Fruit fly (Drosophila melanogaster) whole organism, embryonic: ENCODE results near the gene Tim9b.

Experiments used
- CG12219 ChIP-seq: fragments of 200-800 bp; sonication (Bioruptor generic); optimal IDR thresholded peaks from 3 replicates; lab custom pipeline; 2018; ENCODE audit warnings: missing biosample characterization, mild to moderate bottlenecking, missing genetic modification characterization
- CG12942 ChIP-seq: fragments of 200-800 bp; sonication (Bioruptor generic); optimal IDR thresholded peaks from 3 replicates; lab custom pipeline; 2016; ENCODE audit warnings: missing biosample characterization, missing genetic modification characterization
- CG13287 ChIP-seq: fragments of 200-800 bp; sonication (Bioruptor generic); IDR thresholded peaks from 2 replicates; pipeline ENCODE4 v1.3.6; 2022; ENCODE audit warnings: missing biosample characterization, missing genetic modification characterization; ENCODE audit not compliant: partially characterized antibody
- CG14710 ChIP-seq: fragments of 200-800 bp; sonication (Bioruptor generic); optimal IDR thresholded peaks from 3 replicates; lab custom pipeline; 2019; ENCODE audit warnings: missing biosample characterization, mild to moderate bottlenecking, missing genetic modification characterization, moderate library complexity
- CG1602 ChIP-seq: fragments of 200-800 bp; sonication (Bioruptor generic); optimal IDR thresholded peaks from 3 replicates; lab custom pipeline; 2016; ENCODE audit warnings: missing biosample characterization, missing genetic modification characterization
- CG18262 ChIP-seq: fragments of 200-800 bp; optimal IDR thresholded peaks from 3 replicates; lab custom pipeline; 2019; ENCODE audit warnings: missing biosample characterization, mild to moderate bottlenecking, missing genetic modification characterization, moderate library complexity
- CG18476 ChIP-seq: fragments of 200-800 bp; sonication (Bioruptor generic); optimal IDR thresholded peaks from 2 replicates; lab custom pipeline; 2016; ENCODE audit warnings: missing biosample characterization, mild to moderate bottlenecking, missing genetic modification characterization
- CG2116 ChIP-seq: fragments of 200-800 bp; sonication (Bioruptor generic); optimal IDR thresholded peaks from 3 replicates; lab custom pipeline; 2018; ENCODE audit warnings: missing biosample characterization, mild to moderate bottlenecking, missing genetic modification characterization
- CG3281 ChIP-seq: fragments of 200-800 bp; sonication (Bioruptor generic); optimal IDR thresholded peaks from 3 replicates; lab custom pipeline; 2017; ENCODE audit warnings: missing biosample characterization, mild to moderate bottlenecking, missing genetic modification characterization
- CG4730 ChIP-seq: fragments of 200-800 bp; sonication (Bioruptor generic); IDR thresholded peaks from 2 replicates; pipeline ENCODE4 v1.3.6; 2022; ENCODE audit warnings: missing biosample characterization, missing genetic modification characterization
- CG6854 ChIP-seq: fragments of 200-800 bp; sonication (Bioruptor generic); optimal IDR thresholded peaks from 3 replicates; lab custom pipeline; 2017; ENCODE audit warnings: missing biosample characterization, mild to moderate bottlenecking, missing genetic modification characterization
- CG8089 ChIP-seq: fragments of 200-800 bp; sonication (Bioruptor generic); optimal IDR thresholded peaks from 3 replicates; lab custom pipeline; 2016; ENCODE audit warnings: missing biosample characterization, missing genetic modification characterization
- CG9727 ChIP-seq: fragments of 200-800 bp; sonication (Bioruptor generic); optimal IDR thresholded peaks from 3 replicates; lab custom pipeline; 2017; ENCODE audit warnings: missing biosample characterization, mild to moderate bottlenecking, missing genetic modification characterization
- CG9817 ChIP-seq: fragments of 200-800 bp; sonication (Bioruptor generic); optimal IDR thresholded peaks from 2 replicates; lab custom pipeline; 2018; ENCODE audit warnings: missing biosample characterization, mild to moderate bottlenecking, missing genetic modification characterization, moderate library complexity
- CG9932 ChIP-seq: fragments of 200-800 bp; sonication (Bioruptor generic); IDR thresholded peaks from 2 replicates; pipeline ENCODE4 v1.3.6; 2022; ENCODE audit warnings: missing biosample characterization, missing genetic modification characterization
- CrebB ChIP-seq: fragments of 200-800 bp; sonication (Bioruptor generic); optimal IDR thresholded peaks from 3 replicates; lab custom pipeline; 2018; ENCODE audit warnings: missing biosample characterization, mild to moderate bottlenecking, missing genetic modification characterization
- HLHmδ ChIP-seq: fragments of 200-800 bp; sonication (Bioruptor generic); optimal IDR thresholded peaks from 2 replicates; lab custom pipeline; 2018; ENCODE audit warnings: missing biosample characterization, mild to moderate bottlenecking, missing genetic modification characterization, moderate library complexity
- Hmx ChIP-seq: fragments of 200-800 bp; sonication (Bioruptor generic); optimal IDR thresholded peaks from 2 replicates; lab custom pipeline; 2016; ENCODE audit warnings: missing biosample characterization, missing genetic modification characterization
- Mes4 ChIP-seq: fragments of 200-800 bp; sonication (Bioruptor generic); optimal IDR thresholded peaks from 2 replicates; lab custom pipeline; 2016; ENCODE audit warnings: missing biosample characterization, missing genetic modification characterization
- NK7.1 ChIP-seq: fragments of 200-800 bp; sonication (Bioruptor generic); optimal IDR thresholded peaks from 3 replicates; lab custom pipeline; 2016; ENCODE audit warnings: missing biosample characterization, missing genetic modification characterization
- Nf-YC ChIP-seq: fragments of 200-800 bp; optimal IDR thresholded peaks from 3 replicates; lab custom pipeline; 2019; ENCODE audit warnings: missing biosample characterization, mild to moderate bottlenecking, missing genetic modification characterization, moderate library complexity
- NfI ChIP-seq: fragments of 200-800 bp; sonication (Bioruptor generic); optimal IDR thresholded peaks from 3 replicates; lab custom pipeline; 2018; ENCODE audit warnings: missing biosample characterization, mild to moderate bottlenecking, missing genetic modification characterization, moderate library complexity
- Sin3A ChIP-seq: fragments of >200 bp; optimal IDR thresholded peaks from 2 replicates; lab custom pipeline; 2018
- Usf ChIP-seq: fragments of 200-800 bp; sonication (Bioruptor generic); optimal IDR thresholded peaks from 2 replicates; lab custom pipeline; 2017; ENCODE audit warnings: missing genotype, missing biosample characterization, missing genetic modification characterization
- bab2 ChIP-seq: fragments of 200-800 bp; sonication (Bioruptor generic); optimal IDR thresholded peaks from 2 replicates; lab custom pipeline; 2016; ENCODE audit warnings: missing biosample characterization, missing genetic modification characterization
- bigmax ChIP-seq: fragments of 200-800 bp; sonication (Bioruptor generic); optimal IDR thresholded peaks from 2 replicates; lab custom pipeline; 2018; ENCODE audit warnings: missing biosample characterization, mild to moderate bottlenecking, missing genetic modification characterization
- bsh ChIP-seq, 2 experiments: fragments of 200-800 bp; sonication (Bioruptor generic); optimal IDR thresholded peaks; 2 replicates each; lab custom pipeline; 2017 to 2018; ENCODE audit warnings: mild to moderate bottlenecking in 2 of 2, missing biosample characterization in 2 of 2, missing genetic modification characterization in 2 of 2, moderate library complexity in 1 of 2
- cas ChIP-seq: fragments of 200-800 bp; sonication (Bioruptor generic); IDR thresholded peaks from 2 replicates; pipeline ENCODE4 v1.3.6; 2022; ENCODE audit warnings: missing biosample characterization, missing genetic modification characterization
- cato ChIP-seq: fragments of 200-800 bp; sonication (Bioruptor generic); optimal IDR thresholded peaks from 2 replicates; lab custom pipeline; 2016; ENCODE audit warnings: missing biosample characterization, missing genetic modification characterization, borderline replicate concordance
- caup ChIP-seq: fragments of 200-800 bp; sonication (Bioruptor generic); optimal IDR thresholded peaks from 3 replicates; lab custom pipeline; 2017; ENCODE audit warnings: missing biosample characterization, mild to moderate bottlenecking, missing genetic modification characterization, moderate library complexity; ENCODE audit not compliant: severe bottlenecking
- chif ChIP-seq, 2 experiments: fragments of 200-800 bp; sonication (Bioruptor generic); optimal IDR thresholded peaks; 3 replicates each; lab custom pipeline; 2016; ENCODE audit warnings: missing biosample characterization in 2 of 2, missing genetic modification characterization in 2 of 2
- chinmo ChIP-seq: fragments of 200-800 bp; sonication (Bioruptor generic); IDR thresholded peaks from 4 replicates; pipeline ENCODE4 v1.3.6; 2022; ENCODE audit warnings: missing biosample characterization, missing genetic modification characterization; ENCODE audit not compliant: partially characterized antibody
- corto ChIP-seq: fragments of 200-800 bp; sonication (Bioruptor generic); optimal IDR thresholded peaks from 2 replicates; lab custom pipeline; 2016; ENCODE audit warnings: missing biosample characterization, mild to moderate bottlenecking, missing genetic modification characterization, moderate library complexity
- danr ChIP-seq: fragments of 200-800 bp; sonication (Bioruptor generic); IDR thresholded peaks from 2 replicates; pipeline ENCODE4 v1.3.6; 2022; ENCODE audit warnings: missing biosample characterization, missing genetic modification characterization
- dmrt99B ChIP-seq: fragments of 200-800 bp; sonication (Bioruptor generic); optimal IDR thresholded peaks from 2 replicates; lab custom pipeline; 2018; ENCODE audit warnings: missing biosample characterization, mild to moderate bottlenecking, missing genetic modification characterization, moderate library complexity
- eve ChIP-seq, 2 experiments: fragments of >200 bp; optimal IDR thresholded peaks; 2 replicates each; lab custom pipeline; 2017; ENCODE audit warnings: missing biosample characterization in 2 of 2, missing genetic modification characterization in 2 of 2
- grau ChIP-seq: fragments of 200-800 bp; optimal IDR thresholded peaks from 3 replicates; lab custom pipeline; 2019; ENCODE audit warnings: missing biosample characterization, mild to moderate bottlenecking, missing genetic modification characterization, moderate library complexity
- gt ChIP-seq: fragments of 200-800 bp; sonication (Bioruptor generic); IDR thresholded peaks from 2 replicates; pipeline ENCODE4 v1.3.6; 2022; ENCODE audit warnings: missing biosample characterization, missing genetic modification characterization
- hb ChIP-seq: fragments of 200-800 bp; sonication (Bioruptor generic); IDR thresholded peaks from 3 replicates; pipeline ENCODE4 v1.3.6; 2022; ENCODE audit warnings: missing biosample characterization, missing genetic modification characterization; ENCODE audit not compliant: partially characterized antibody
- klu ChIP-seq: fragments of 200-800 bp; sonication (Bioruptor generic); IDR thresholded peaks from 2 replicates; pipeline ENCODE4 v1.3.6; 2022; ENCODE audit warnings: missing biosample characterization, missing genetic modification characterization
- kni ChIP-seq: fragments of 200-800 bp; sonication (Bioruptor generic); optimal IDR thresholded peaks from 3 replicates; lab custom pipeline; 2017; ENCODE audit warnings: mild to moderate bottlenecking, missing biosample characterization, missing genetic modification reagents, missing genetic modification characterization
- lola ChIP-seq, 3 experiments: fragments of >200 bp in 2 of 3; fragments of 200-800 bp in 1 of 3; sonication (Bioruptor generic) in 1 of 3; optimal IDR thresholded peaks; 2 replicates each; lab custom pipeline; 2017 to 2019; ENCODE audit warnings: missing biosample characterization in 3 of 3, missing genetic modification characterization in 3 of 3, mild to moderate bottlenecking in 1 of 3, moderate library complexity in 1 of 3
- lov ChIP-seq, 2 experiments: fragments of 200-800 bp in 1 of 2; fragments of >200 bp in 1 of 2; sonication (Bioruptor generic) in 1 of 2; IDR thresholded peaks in 1 of 2; optimal IDR thresholded peaks in 1 of 2; 2 replicates in 1 of 2; 3 replicates in 1 of 2; pipeline versions ENCODE4 v1.3.6 to Lab custom; 2017 to 2022; ENCODE audit warnings: missing biosample characterization in 1 of 2, missing genetic modification characterization in 1 of 2
- luna ChIP-seq: fragments of 200-800 bp; sonication (Bioruptor generic); optimal IDR thresholded peaks from 2 replicates; lab custom pipeline; 2016; ENCODE audit warnings: missing biosample characterization, missing genetic modification characterization
- maf-S ChIP-seq: fragments of 200-800 bp; sonication (Bioruptor generic); optimal IDR thresholded peaks from 2 replicates; lab custom pipeline; 2016; ENCODE audit warnings: missing biosample characterization, missing genetic modification characterization
- mld ChIP-seq: fragments of 200-800 bp; sonication (Bioruptor generic); IDR thresholded peaks from 3 replicates; pipeline ENCODE4 v1.3.6; 2022; ENCODE audit warnings: missing biosample characterization, missing genetic modification characterization; ENCODE audit not compliant: partially characterized antibody
- nerfin-2 ChIP-seq: fragments of 200-800 bp; sonication (Bioruptor generic); IDR thresholded peaks from 2 replicates; pipeline ENCODE4 v1.3.6; 2022; ENCODE audit warnings: missing biosample characterization, missing genetic modification characterization; ENCODE audit not compliant: partially characterized antibody
- slp2 ChIP-seq: fragments of 200-800 bp; sonication (Bioruptor generic); optimal IDR thresholded peaks from 2 replicates; lab custom pipeline; 2016; ENCODE audit warnings: missing biosample characterization, missing genetic modification characterization

The Tim9b gene

DNA sequence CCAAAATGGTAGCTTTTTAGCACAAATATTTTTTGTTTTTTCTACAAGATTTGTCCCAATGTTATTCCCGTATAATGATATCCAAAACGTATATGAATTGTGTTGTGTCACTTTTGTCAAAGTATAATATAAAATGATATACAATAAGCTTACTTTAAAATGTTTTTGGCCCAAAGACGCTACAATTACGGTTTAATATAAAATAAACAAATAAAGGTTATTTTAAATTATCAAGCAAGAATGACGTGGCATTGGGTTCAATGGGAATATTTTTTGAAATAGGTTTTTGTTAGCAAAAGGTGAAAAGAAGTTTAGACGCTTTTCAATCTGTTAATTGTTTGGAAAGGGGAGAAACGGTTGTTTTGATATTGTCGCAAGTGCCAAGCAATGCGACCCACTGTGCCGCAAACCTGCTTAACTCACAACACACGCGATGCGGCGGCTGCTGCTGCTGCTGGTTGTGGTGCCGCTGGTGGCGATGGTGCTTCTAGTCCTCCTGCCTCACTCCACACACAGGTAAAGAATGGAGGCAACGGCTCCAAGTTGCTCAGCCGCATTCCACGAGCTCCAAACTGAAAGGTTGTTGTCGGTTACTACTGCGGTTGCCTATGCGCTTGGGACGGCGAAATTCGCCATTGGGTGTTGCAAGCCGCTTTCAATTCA is 45.0 kb upstream of the Tim9b start (continued):
- no peak for TF ChIP-seq lov (optimal IDR thresholded peaks at IDR 0.05; lab: Kevin White, UChicago)
- TF ChIP-seq lov (GFP tag; IDR thresholded peaks at IDR 0.05; lab: Robert Waterston, UW), result 0 out of 3 replicates have a peak, but pooled peaks have one; percentile 13
- peak; percentile 43 for TF ChIP-seq CG1602 (GFP tag; lab: Kevin White, UChicago)
- no peak for TF ChIP-seq bab2 (GFP tag; lab: Kevin White, UChicago)
- peak in 1 of 2 experiments; percentile 3 for TF ChIP-seq chif (GFP tag; optimal IDR thresholded peaks at IDR 0.05; lab: Kevin White, UChicago)
- TF ChIP-seq bsh (GFP tag; optimal IDR thresholded peaks at IDR 0.05; lab: Kevin White, UChicago), result peak in 1 of 2 experiments; percentile 31
- TF ChIP-seq CG3281 (GFP tag; lab: Kevin White, UChicago), result peak; percentile 56
- TF ChIP-seq CG8089 (GFP tag; lab: Kevin White, UChicago), result no peak
- peak; percentile 5 for TF ChIP-seq CG2116 (GFP tag; lab: Kevin White, UChicago)
- TF ChIP-seq CG12942 (GFP tag; lab: Kevin White, UChicago), result peak; percentile 36
- TF ChIP-seq nerfin-2 (GFP tag; lab: Robert Waterston, UW), result no peak
- no peak for TF ChIP-seq Mes4
- TF ChIP-seq kni (GFP tag; lab: Kevin White, UChicago), result peak; percentile 50
- TF ChIP-seq Nf-YC (tag; lab: Kevin White, UChicago), result peak; percentile 62
- no peak for TF ChIP-seq slp2 (GFP tag; lab: Kevin White, UChicago)
- TF ChIP-seq Hmx (GFP tag; lab: Kevin White, UChicago), result no peak
- TF ChIP-seq caup (GFP tag; lab: Kevin White, UChicago), result peak; percentile 10
- TF ChIP-seq CG6854 (GFP tag; lab: Kevin White, UChicago), result peak; percentile 58
- peak; percentile 43 for TF ChIP-seq CG14710 (tag; lab: Kevin White, UChicago)
- peak; percentile 55 for TF ChIP-seq CG18476 (GFP tag; lab: Kevin White, UChicago)
- peak; percentile 72 for TF ChIP-seq dmrt99B (tag; lab: Kevin White, UChicago)
- peak in 1 of 3 experiments; percentile 65 for TF ChIP-seq lola (GFP tag; optimal IDR thresholded peaks at IDR 0.05; lab: Kevin White, UChicago)
- no peak for TF ChIP-seq cas (GFP tag; lab: Robert Waterston, UW)
- TF ChIP-seq corto (GFP tag; lab: Kevin White, UChicago), result no peak
- no peak for TF ChIP-seq klu
- no peak for TF ChIP-seq NK7.1 (GFP tag; lab: Kevin White, UChicago)
- TF ChIP-seq gt (GFP tag; lab: Robert Waterston, UW), result no peak
- peak; percentile 82 for TF ChIP-seq CG18262 (tag; lab: Kevin White, UChicago)
- peak; percentile 78 for TF ChIP-seq CG9727 (GFP tag; lab: Kevin White, UChicago)
- TF ChIP-seq luna (GFP tag; lab: Kevin White, UChicago), result no peak
- TF ChIP-seq eve (GFP tag; optimal IDR thresholded peaks at IDR 0.05; lab: Kevin White, UChicago), result no peak
- no peak for TF ChIP-seq CrebB (tag; lab: Kevin White, UChicago)
- TF ChIP-seq cato (GFP tag; lab: Kevin White, UChicago), result peak; percentile 29
- no peak for TF ChIP-seq hb
- TF ChIP-seq maf-S (GFP tag; lab: Kevin White, UChicago), result no peak
- no peak for TF ChIP-seq CG13287 (GFP tag; lab: Robert Waterston, UW)
- no peak for TF ChIP-seq CG12219 (GFP tag; lab: Kevin White, UChicago)
- no peak for TF ChIP-seq danr (GFP tag; lab: Robert Waterston, UW)
- TF ChIP-seq CG9817 (tag; lab: Kevin White, UChicago), result peak; percentile 4
- TF ChIP-seq grau (tag; lab: Kevin White, UChicago), result peak; percentile 66
- TF ChIP-seq mld (GFP tag; lab: Robert Waterston, UW), result no peak
- peak; percentile 37 for TF ChIP-seq NfI (GFP tag; lab: Kevin White, UChicago)
- TF ChIP-seq bigmax (GFP tag; lab: Kevin White, UChicago), result no peak
- TF ChIP-seq Usf (GFP tag; lab: Kevin White, UChicago), result peak; percentile 41
- TF ChIP-seq HLHmδ, result no peak
- 0 out of 2 replicates have a peak, but pooled peaks have one; percentile 11 for TF ChIP-seq CG4730 (GFP tag; lab: Robert Waterston, UW)
- TF ChIP-seq CG9932 (GFP tag; lab: Robert Waterston, UW), result 0 out of 2 replicates have a peak, but pooled peaks have one; percentile 4
- TF ChIP-seq Sin3A (lab: Kevin White, UChicago), result no peak
- no peak for TF ChIP-seq chinmo (GFP tag; lab: Robert Waterston, UW)
